Fruit fly (Drosophila melanogaster) whole organism, prepupa: ENCODE data around the gene CG44090.

ENCODE experiments used
- Blimp-1 ChIP-seq: fragments of 200-800 bp; sonication (Bioruptor generic); optimal IDR thresholded peaks from 3 replicates; lab custom pipeline; 2017; ENCODE audit warnings: missing biosample characterization, missing genetic modification characterization, mild to moderate bottlenecking, moderate library complexity, missing genetic modification reagents
- CG10631 ChIP-seq: fragments of 200-800 bp; sonication (Bioruptor generic); optimal IDR thresholded peaks from 2 replicates; lab custom pipeline; 2016; ENCODE audit warnings: missing biosample characterization, missing genetic modification characterization
- CG1621 ChIP-seq: fragments of 200-800 bp; sonication (Bioruptor generic); optimal IDR thresholded peaks from 3 replicates; lab custom pipeline; 2018; ENCODE audit warnings: missing biosample characterization, mild to moderate bottlenecking, missing genetic modification characterization
- CG16779 ChIP-seq: fragments of 200-800 bp; sonication (Bioruptor generic); optimal IDR thresholded peaks from 3 replicates; lab custom pipeline; 2017; ENCODE audit warnings: missing biosample characterization, mild to moderate bottlenecking, missing genetic modification characterization
- CG32006 ChIP-seq: fragments of 200-800 bp; sonication (Bioruptor generic); optimal IDR thresholded peaks from 3 replicates; lab custom pipeline; 2017; ENCODE audit warnings: missing biosample characterization, mild to moderate bottlenecking, missing genetic modification characterization
- CG3919 ChIP-seq: fragments of 200-800 bp; sonication (Bioruptor generic); optimal IDR thresholded peaks from 3 replicates; lab custom pipeline; 2016; ENCODE audit warnings: missing biosample characterization, missing genetic modification characterization
- CG4318 ChIP-seq: fragments of 200-800 bp; sonication (Bioruptor generic); optimal IDR thresholded peaks from 3 replicates; lab custom pipeline; 2017; ENCODE audit warnings: missing biosample characterization, mild to moderate bottlenecking, missing genetic modification characterization
- CG6792 ChIP-seq: fragments of 200-800 bp; sonication (Bioruptor generic); optimal IDR thresholded peaks from 3 replicates; lab custom pipeline; 2016; ENCODE audit warnings: missing biosample characterization, missing genetic modification characterization
- CG6854 ChIP-seq: fragments of 200-800 bp; sonication (Bioruptor generic); optimal IDR thresholded peaks from 2 replicates; lab custom pipeline; 2017; ENCODE audit warnings: missing biosample characterization, mild to moderate bottlenecking, missing genetic modification characterization
- CG7368 ChIP-seq: fragments of 200-800 bp; sonication (Bioruptor generic); optimal IDR thresholded peaks from 3 replicates; lab custom pipeline; 2016; ENCODE audit warnings: missing biosample characterization, missing genetic modification characterization
- Ets21C ChIP-seq: fragments of 200-800 bp; sonication (Bioruptor generic); optimal IDR thresholded peaks from 3 replicates; lab custom pipeline; 2016; ENCODE audit warnings: missing biosample characterization, missing genetic modification characterization
- Hr4 ChIP-seq: fragments of 200-800 bp; sonication (Bioruptor generic); optimal IDR thresholded peaks from 3 replicates; lab custom pipeline; 2016; ENCODE audit warnings: missing biosample characterization, missing genetic modification characterization
- Lpt ChIP-seq: fragments of 200-800 bp; sonication (Bioruptor generic); optimal IDR thresholded peaks from 3 replicates; lab custom pipeline; 2016; ENCODE audit warnings: missing biosample characterization, missing genetic modification characterization
- Met ChIP-seq: fragments of 200-800 bp; sonication (Bioruptor generic); optimal IDR thresholded peaks from 3 replicates; lab custom pipeline; 2016; ENCODE audit warnings: missing biosample characterization, missing genetic modification characterization
- OdsH ChIP-seq: fragments of 200-800 bp; sonication (Bioruptor generic); optimal IDR thresholded peaks from 3 replicates; lab custom pipeline; 2016; ENCODE audit warnings: missing biosample characterization, missing genetic modification characterization
- Smox ChIP-seq: fragments of 200-800 bp; sonication (Bioruptor generic); optimal IDR thresholded peaks from 3 replicates; lab custom pipeline; 2016; ENCODE audit warnings: missing biosample characterization, missing genetic modification characterization
- Sox14 ChIP-seq: fragments of 200-800 bp; sonication (Bioruptor generic); optimal IDR thresholded peaks from 3 replicates; lab custom pipeline; 2016; ENCODE audit warnings: missing biosample characterization, missing genetic modification characterization
- acj6 ChIP-seq: fragments of 200-800 bp; sonication (Bioruptor generic); optimal IDR thresholded peaks from 3 replicates; lab custom pipeline; 2016; ENCODE audit warnings: missing biosample characterization, missing genetic modification characterization
- cyc ChIP-seq: fragments of 200-800 bp; sonication (Bioruptor generic); optimal IDR thresholded peaks from 3 replicates; lab custom pipeline; 2016; ENCODE audit warnings: missing biosample characterization, missing genetic modification characterization
- dsx ChIP-seq: fragments of 200-800 bp; optimal IDR thresholded peaks from 3 replicates; lab custom pipeline; 2019; ENCODE audit warnings: missing biosample characterization, mild to moderate bottlenecking, missing genetic modification characterization, moderate library complexity; ENCODE audit not compliant: poor library complexity, severe bottlenecking
- eg ChIP-seq: fragments of 200-800 bp; sonication (Bioruptor generic); IDR thresholded peaks from 3 replicates; pipeline ENCODE4 v1.3.6; 2022; ENCODE audit warnings: missing biosample characterization, missing genetic modification characterization
- esn ChIP-seq: fragments of 200-800 bp; sonication (Bioruptor generic); optimal IDR thresholded peaks from 2 replicates; lab custom pipeline; 2016; ENCODE audit warnings: missing biosample characterization, mild to moderate bottlenecking, missing genetic modification characterization, moderate library complexity
- fd59A ChIP-seq: fragments of 200-800 bp; sonication (Bioruptor generic); optimal IDR thresholded peaks from 2 replicates; lab custom pipeline; 2017; ENCODE audit warnings: missing biosample characterization, mild to moderate bottlenecking, missing genetic modification characterization, missing genetic modification reagents
- fd85E ChIP-seq: fragments of 200-800 bp; sonication (Bioruptor generic); optimal IDR thresholded peaks from 3 replicates; lab custom pipeline; 2016; ENCODE audit warnings: missing biosample characterization, missing genetic modification characterization
- fkh ChIP-seq: fragments of 200-800 bp; sonication (Bioruptor generic); optimal IDR thresholded peaks from 3 replicates; lab custom pipeline; 2017; ENCODE audit warnings: missing biosample characterization, mild to moderate bottlenecking, missing genetic modification characterization, moderate library complexity
- lz ChIP-seq: fragments of 200-800 bp; sonication (Bioruptor generic); optimal IDR thresholded peaks from 3 replicates; lab custom pipeline; 2016; ENCODE audit warnings: missing biosample characterization, missing genetic modification characterization
- pdm3 ChIP-seq: fragments of 200-800 bp; sonication (Bioruptor generic); optimal IDR thresholded peaks from 3 replicates; lab custom pipeline; 2016; ENCODE audit warnings: missing biosample characterization, missing genetic modification characterization
- svp ChIP-seq: fragments of 200-800 bp; sonication (Bioruptor generic); peaks from one replicate; lab custom pipeline; 2016; ENCODE audit warnings: missing biosample characterization, missing genetic modification characterization

CG44090 gene

DNA sequence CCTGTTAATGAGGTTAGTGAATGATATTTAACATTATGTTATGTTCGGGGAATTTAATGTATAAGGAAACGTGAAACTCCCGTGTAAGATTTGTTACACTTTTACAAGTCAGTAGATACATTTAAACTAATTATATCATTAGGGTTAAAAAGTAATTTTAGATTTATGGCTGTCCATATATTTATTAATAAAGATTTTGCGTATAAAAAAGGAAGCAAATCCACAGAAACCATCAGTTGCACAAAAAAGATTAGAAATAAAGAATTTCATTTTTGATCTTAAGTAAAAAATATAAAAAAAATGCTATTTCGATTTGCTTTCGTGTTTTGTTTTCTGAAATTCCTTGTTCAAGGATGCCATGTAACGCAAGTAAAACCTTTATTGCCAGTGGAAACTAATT lies 13.9 kb downstream of the CG44090 start, which contains the start of gene CG42835:
Gene CG42835, plus strand, starts transcription at position 301 of the 400 bp plus-strand sequence.
- TF ChIP-seq Met (GFP tag; lab: Kevin White, UChicago) (no peak), dsx (GFP tag; lab: Kevin White, UChicago) (no peak)

- no peak for TF ChIP-seq fd59A (GFP tag; lab: Kevin White, UChicago)
- TF ChIP-seq CG1621 (tag; lab: Kevin White, UChicago) = no peak
- no peak for TF ChIP-seq Lpt
- TF ChIP-seq lz (GFP tag; lab: Kevin White, UChicago) = no peak
- no peak for TF ChIP-seq CG3919 (GFP tag; lab: Kevin White, UChicago)
- no peak for TF ChIP-seq CG32006 (GFP tag; lab: Kevin White, UChicago)
- TF ChIP-seq eg (GFP tag; lab: Robert Waterston, UW) = no peak
- no peak for TF ChIP-seq cyc (GFP tag; lab: Kevin White, UChicago)
- no peak for TF ChIP-seq Smox (GFP tag; lab: Kevin White, UChicago)
- no peak for TF ChIP-seq CG16779
- TF ChIP-seq CG7368 (GFP tag; lab: Kevin White, UChicago) = no peak
- TF ChIP-seq CG6854 = no peak
- TF ChIP-seq CG10631 (GFP tag; lab: Kevin White, UChicago) = no peak
- no peak for TF ChIP-seq CG6792
Measured at dm6 chr3R:17418459-17418858, 15.8 kb downstream of the CG44090 start, which contains the start of gene CG42834. TSS of gene CG42834 (plus strand) at chr3R:17418759.

dm6 chr3R:17417167-17417566 lies 17.1 kb downstream of the CG44090 start, which contains the start of gene CG33333:
TSS of gene CG33333 (plus strand) at chr3R:17417467.
- no peak for TF ChIP-seq Blimp-1 (GFP tag; lab: Kevin White, UChicago)
- TF ChIP-seq fd85E = no peak
- no peak for TF ChIP-seq cyc (GFP tag; lab: Kevin White, UChicago)
- TF ChIP-seq CG6792 = no peak
- no peak for TF ChIP-seq Sox14 (GFP tag; lab: Kevin White, UChicago)
- TF ChIP-seq lz (GFP tag; lab: Kevin White, UChicago) = no peak
- no peak for TF ChIP-seq fkh (GFP tag; lab: Kevin White, UChicago)

dm6 chr3R:17415439-17415838 lies 18.8 kb downstream of the CG44090 start, which contains the start of gene CG5866:
TSS of gene CG5866 (plus strand) at chr3R:17415739.
- TF ChIP-seq acj6 (GFP tag; lab: Kevin White, UChicago) (no peak), esn (GFP tag; lab: Kevin White, UChicago) (no peak), svp (peak; percentile 18), OdsH (GFP tag; lab: Kevin White, UChicago) (no peak)
- TF ChIP-seq, all 60 proteins: peak for 1

- no peak for TF ChIP-seq CG4318 (GFP tag; lab: Kevin White, UChicago)
- peak; percentile 6 for TF ChIP-seq svp
- TF ChIP-seq Hr4 (GFP tag; lab: Kevin White, UChicago) = no peak
Measured at dm6 chr3R:17413601-17414000, 20.6 kb downstream of the CG44090 start, which contains the start of gene CG42822. TSS of gene CG42822 (plus strand) at chr3R:17413901.

DNA sequence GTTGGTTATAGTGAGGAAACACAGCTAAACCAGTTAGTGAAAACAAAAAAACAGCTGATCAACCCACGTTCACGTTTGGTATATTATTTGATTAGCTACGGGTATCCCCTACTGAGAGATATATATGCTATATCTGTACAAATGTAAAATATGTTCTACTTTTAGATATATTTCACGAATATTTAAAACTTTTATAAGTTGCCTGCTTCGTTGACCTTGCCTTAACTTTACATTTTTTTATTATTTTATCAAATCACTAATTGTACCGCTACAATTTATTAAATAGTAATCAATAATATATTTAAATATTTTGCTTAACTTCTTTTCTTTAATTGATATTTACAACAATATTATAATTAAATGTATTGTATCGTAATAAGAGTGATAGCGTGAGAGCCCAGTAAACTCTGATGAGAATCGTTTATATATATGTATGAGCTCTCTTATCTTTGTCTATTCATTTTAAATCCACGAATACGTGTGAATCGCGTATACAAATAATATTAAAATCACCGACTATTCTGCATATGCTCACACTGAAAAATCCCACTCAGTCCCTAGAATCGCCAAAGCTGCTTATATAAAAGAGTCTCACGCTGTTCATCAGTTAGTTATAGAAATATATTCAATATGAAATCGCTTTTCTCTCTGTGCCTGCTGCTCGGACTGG lies 21.6 kb downstream of the CG44090 start, which contains the start of gene CG42821:
Gene CG42821, plus strand, starts transcription at position 620 of the 670 bp plus-strand sequence.
- TF ChIP-seq pdm3 (GFP tag; lab: Kevin White, UChicago) (no peak), Ets21C (GFP tag; lab: Kevin White, UChicago) (no peak)

- TF ChIP-seq svp = no peak
Measured at dm6 chr3R:17410808-17411207, 23.4 kb downstream of the CG44090 start, which contains the start of gene CG5863. TSS of gene CG5863 (plus strand) at chr3R:17411108.
